Fruit fly (Drosophila melanogaster) whole organism: ENCODE results near the gene CG11398.

Experiments used
- CG8478 ChIP-seq: fragments of >200 bp; optimal IDR thresholded peaks from 2 replicates; lab custom pipeline; 2018; ENCODE audit warnings: inconsistent platforms
- Dll ChIP-seq: fragments of >200 bp; optimal IDR thresholded peaks from 2 replicates; lab custom pipeline; 2017
- EcR ChIP-seq, 2 experiments: fragments of >200 bp; optimal IDR thresholded peaks; 2 replicates each; lab custom pipeline; 2017; ENCODE audit warnings: missing biosample characterization in 2 of 2, missing genetic modification characterization in 2 of 2, missing genetic modification reagents in 2 of 2
- pan ChIP-seq: fragments of >200 bp; optimal IDR thresholded peaks from 2 replicates; lab custom pipeline; 2017
- psq ChIP-seq: fragments of >200 bp; optimal IDR thresholded peaks from 2 replicates; lab custom pipeline; 2017
- usp ChIP-seq: fragments of >200 bp; optimal IDR thresholded peaks from 2 replicates; lab custom pipeline; 2017; ENCODE audit warnings: missing biosample characterization, missing genetic modification characterization, mixed read lengths

CG11398 gene

dm6 chrX:1236475-1236874, 21.5 kb upstream of the CG11398 start, which contains the start of gene CG3638:
TSS of gene CG3638 (minus strand) at chrX:1236684.
- no peak for TF ChIP-seq Dll (lab: Kevin White, UChicago)
- TF ChIP-seq EcR (GFP tag; optimal IDR thresholded peaks at IDR 0.05; lab: Kevin White, UChicago): no peak
- TF ChIP-seq CG8478 (lab: Kevin White, UChicago): no peak
- TF ChIP-seq pan (lab: Kevin White, UChicago): no peak
- no peak for TF ChIP-seq usp (GFP tag; lab: Kevin White, UChicago)
- TF ChIP-seq psq (lab: Kevin White, UChicago): no peak

dm6 chrX:1235618-1236006, 20.7 kb upstream of the CG11398 start:
- TF ChIP-seq psq (lab: Kevin White, UChicago) (no peak), usp (GFP tag; lab: Kevin White, UChicago) (no peak), Dll (lab: Kevin White, UChicago) (no peak), EcR (GFP tag; optimal IDR thresholded peaks at IDR 0.05; lab: Kevin White, UChicago) (no peak), pan (lab: Kevin White, UChicago) (no peak), CG8478 (lab: Kevin White, UChicago) (no peak)

dm6 chrX:1234817-1235617, 20.1 kb upstream of the CG11398 start:
- peak; percentile 3 for TF ChIP-seq Dll (lab: Kevin White, UChicago)
- TF ChIP-seq CG8478 (lab: Kevin White, UChicago): no peak
- peak; percentile 59 for TF ChIP-seq pan (lab: Kevin White, UChicago)
- no peak for TF ChIP-seq psq (lab: Kevin White, UChicago)

- TF ChIP-seq Dll (lab: Kevin White, UChicago): no peak
- TF ChIP-seq psq (lab: Kevin White, UChicago): no peak
- no peak for TF ChIP-seq usp (GFP tag; lab: Kevin White, UChicago)
- TF ChIP-seq EcR (GFP tag; optimal IDR thresholded peaks at IDR 0.05; lab: Kevin White, UChicago): no peak
- no peak for TF ChIP-seq pan (lab: Kevin White, UChicago)
- no peak for TF ChIP-seq CG8478 (lab: Kevin White, UChicago)
Observed at dm6 chrX:1233989-1234388, 19.0 kb upstream of the CG11398 start.

dm6 chrX:1232533-1233212, 17.7 kb upstream of the CG11398 start:
- peak; percentile 31 for TF ChIP-seq Dll (lab: Kevin White, UChicago)
- no peak for TF ChIP-seq psq (lab: Kevin White, UChicago)

dm6 chrX:1231707-1232106, 16.8 kb upstream of the CG11398 start:
- TF ChIP-seq CG8478 (lab: Kevin White, UChicago) (no peak), usp (GFP tag; lab: Kevin White, UChicago) (no peak), Dll (lab: Kevin White, UChicago) (no peak), pan (lab: Kevin White, UChicago) (no peak), psq (lab: Kevin White, UChicago) (no peak), EcR (GFP tag; optimal IDR thresholded peaks at IDR 0.05; lab: Kevin White, UChicago) (no peak)

dm6 chrX:1229567-1229966, 14.6 kb upstream of the CG11398 start:
- TF ChIP-seq Dll (lab: Kevin White, UChicago) (no peak), CG8478 (lab: Kevin White, UChicago) (no peak), pan (lab: Kevin White, UChicago) (no peak), EcR (GFP tag; optimal IDR thresholded peaks at IDR 0.05; lab: Kevin White, UChicago) (no peak), usp (GFP tag; lab: Kevin White, UChicago) (no peak), psq (lab: Kevin White, UChicago) (no peak)

- TF ChIP-seq CG8478 (lab: Kevin White, UChicago) (no peak), usp (GFP tag; lab: Kevin White, UChicago) (no peak), Dll (lab: Kevin White, UChicago) (no peak), EcR (GFP tag; optimal IDR thresholded peaks at IDR 0.05; lab: Kevin White, UChicago) (no peak), psq (lab: Kevin White, UChicago) (no peak), pan (lab: Kevin White, UChicago) (no peak)
Observed at dm6 chrX:1229098-1229497, 14.1 kb upstream of the CG11398 start.

- TF ChIP-seq Dll (lab: Kevin White, UChicago) (no peak), pan (lab: Kevin White, UChicago) (no peak), CG8478 (lab: Kevin White, UChicago) (no peak), usp (GFP tag; lab: Kevin White, UChicago) (no peak), EcR (GFP tag; optimal IDR thresholded peaks at IDR 0.05; lab: Kevin White, UChicago) (no peak), psq (lab: Kevin White, UChicago) (no peak)
Observed at dm6 chrX:1225859-1226258, 10.9 kb upstream of the CG11398 start.

- TF ChIP-seq pan (lab: Kevin White, UChicago) (no peak), Dll (lab: Kevin White, UChicago) (no peak), CG8478 (lab: Kevin White, UChicago) (no peak), psq (lab: Kevin White, UChicago) (no peak), EcR (GFP tag; optimal IDR thresholded peaks at IDR 0.05; lab: Kevin White, UChicago) (no peak), usp (GFP tag; lab: Kevin White, UChicago) (no peak)
Observed at dm6 chrX:1216681-1217080, 1.7 kb upstream of the CG11398 start.
